In genomic region chrX:8493473-8493872, dm6 we compare ENCODE assay signal across 1 fruit fly cellular context.
A peak's percentile ranks its signal among the peaks of the same experiment; 100 is the strongest.
TF ChIP-seq lines count a peak whose summit lies in the region.

No protein-coding gene starts in this region.

TF ChIP-seq in whole organism, embryonic, 481 proteins besides CTCF, POLR2A, EP300 and RAD21 (continued from another document and continues in another):
- TF ChIP-seq tx (GFP tag; optimal IDR thresholded peaks at IDR 0.05; lab: Kevin White, UChicago) (no peak), CG4282 (GFP tag; optimal IDR thresholded peaks at IDR 0.05; lab: Kevin White, UChicago) (no peak), danr (GFP tag; IDR thresholded peaks at IDR 0.05; lab: Robert Waterston, UW) (peak; percentile 27; the same call in 1 of the 2 replicates), sens (GFP tag; lab: Kevin White, UChicago) (peak; percentile 65), Atf3 (GFP tag; optimal IDR thresholded peaks at IDR 0.05; lab: Kevin White, UChicago) (no peak), sd (tag; optimal IDR thresholded peaks at IDR 0.05; lab: Kevin White, UChicago) (no peak), CG12744 (GFP tag; optimal IDR thresholded peaks at IDR 0.05; lab: Kevin White, UChicago) (no peak), ttk (GFP tag; IDR thresholded peaks at IDR 0.05; lab: Robert Waterston, UW) (peak; percentile 43; the same call in 1 of the 2 replicates), Ets65A (GFP tag; lab: Kevin White, UChicago) (peak; percentile 71), Side (GFP tag; optimal IDR thresholded peaks at IDR 0.05; lab: Kevin White, UChicago) (no peak), row (GFP tag; IDR thresholded peaks at IDR 0.05; lab: Robert Waterston, UW) (peak; percentile 53; the same call in 2 of the 3 replicates), tll (GFP tag; optimal IDR thresholded peaks at IDR 0.05; lab: Kevin White, UChicago) (no peak), Chrac-16 (GFP tag; optimal IDR thresholded peaks at IDR 0.05; lab: Kevin White, UChicago) (no peak), CG30403 (GFP tag; optimal IDR thresholded peaks at IDR 0.05; lab: Kevin White, UChicago) (peak; percentile 4), Meics (GFP tag; optimal IDR thresholded peaks at IDR 0.05; lab: Kevin White, UChicago) (peak; percentile 58), lab (GFP tag; optimal IDR thresholded peaks at IDR 0.05; lab: Kevin White, UChicago) (peak; percentile 69), Sry-δ (GFP tag; optimal IDR thresholded peaks at IDR 0.05; lab: Kevin White, UChicago) (no peak), CG12391 (tag; optimal IDR thresholded peaks at IDR 0.05; lab: Kevin White, UChicago) (no peak), CG4404 (GFP tag; IDR thresholded peaks at IDR 0.05; lab: Robert Waterston, UW) (no peak), Ravus (GFP tag; IDR thresholded peaks at IDR 0.05; lab: Robert Waterston, UW) (no peak), Hand (GFP tag; optimal IDR thresholded peaks at IDR 0.05; lab: Kevin White, UChicago) (no peak), CG12299 (tag; optimal IDR thresholded peaks at IDR 0.05; lab: Kevin White, UChicago) (peak; percentile 43), HmgZ (tag; optimal IDR thresholded peaks at IDR 0.05; lab: Kevin White, UChicago) (peak; percentile 36), CG8281 (tag; optimal IDR thresholded peaks at IDR 0.05; lab: Kevin White, UChicago) (no peak), peb (GFP tag; IDR thresholded peaks at IDR 0.05; lab: Robert Waterston, UW) (no peak), rib (GFP tag; IDR thresholded peaks at IDR 0.05; lab: Robert Waterston, UW) (no peak), CG17361 (GFP tag; IDR thresholded peaks at IDR 0.05; lab: Robert Waterston, UW) (no peak), HHEX (GFP tag; optimal IDR thresholded peaks at IDR 0.05; lab: Kevin White, UChicago) (peak; percentile 20), HLH54F (GFP tag; optimal IDR thresholded peaks at IDR 0.05; lab: Kevin White, UChicago) (peak; percentile 58), HLH4C (GFP tag; IDR thresholded peaks at IDR 0.05; lab: Robert Waterston, UW; ENCODE audit: partially characterized antibody) (no peak), gce (GFP tag; IDR thresholded peaks at IDR 0.05; lab: Robert Waterston, UW) (peak; percentile 22; the same call in 1 of the 3 replicates), grau (tag; optimal IDR thresholded peaks at IDR 0.05; lab: Kevin White, UChicago) (peak; percentile 35), Hey (tag; optimal IDR thresholded peaks at IDR 0.05; lab: Kevin White, UChicago) (peak; percentile 48), CG4854 (GFP tag; optimal IDR thresholded peaks at IDR 0.05; lab: Kevin White, UChicago) (no peak), CG5953 (GFP tag; IDR thresholded peaks at IDR 0.05; lab: Robert Waterston, UW) (no peak), Hr51 (GFP tag; optimal IDR thresholded peaks at IDR 0.05; lab: Kevin White, UChicago) (peak in 1 of 2 experiments; percentile 48), gro (GFP tag; optimal IDR thresholded peaks at IDR 0.05; lab: Kevin White, UChicago) (peak; percentile 44), CG6791 (GFP tag; IDR thresholded peaks at IDR 0.05; lab: Robert Waterston, UW; ENCODE audit: partially characterized antibody) (no peak), cato (GFP tag; optimal IDR thresholded peaks at IDR 0.05; lab: Kevin White, UChicago; ENCODE audit: borderline replicate concordance) (no peak), Poxn (GFP tag; IDR thresholded peaks at IDR 0.05; lab: Robert Waterston, UW) (no peak), CG15479 (GFP tag; optimal IDR thresholded peaks at IDR 0.05; lab: Kevin White, UChicago) (no peak), Fer2 (tag; optimal IDR thresholded peaks at IDR 0.05; lab: Kevin White, UChicago) (no peak), Dek (tag; optimal IDR thresholded peaks at IDR 0.05; lab: Kevin White, UChicago) (peak; percentile 41), luna (GFP tag; optimal IDR thresholded peaks at IDR 0.05; lab: Kevin White, UChicago) (no peak), unc-4 (GFP tag; IDR thresholded peaks at IDR 0.05; lab: Robert Waterston, UW; ENCODE audit: partially characterized antibody) (no peak), bbx (GFP tag; IDR thresholded peaks at IDR 0.05; lab: Robert Waterston, UW; ENCODE audit: partially characterized antibody) (no peak), ken (GFP tag; IDR thresholded peaks at IDR 0.05; lab: Robert Waterston, UW) (no peak), HmgD (GFP tag; optimal IDR thresholded peaks at IDR 0.05; lab: Kevin White, UChicago) (no peak), CG6654 (GFP tag; optimal IDR thresholded peaks at IDR 0.05; lab: Kevin White, UChicago) (no peak), ase (GFP tag; IDR thresholded peaks at IDR 0.05; lab: Robert Waterston, UW) (no peak), scrt (GFP tag; optimal IDR thresholded peaks at IDR 0.05; lab: Kevin White, UChicago) (peak; percentile 35), psq (GFP tag; optimal IDR thresholded peaks at IDR 0.05; lab: Kevin White, UChicago) (no peak), Aef1 (GFP tag; IDR thresholded peaks at IDR 0.05; lab: Robert Waterston, UW) (no peak), wor (GFP tag; IDR thresholded peaks at IDR 0.05; lab: Robert Waterston, UW) (no peak), CG3995 (GFP tag; optimal IDR thresholded peaks at IDR 0.05; lab: Kevin White, UChicago) (no peak), pros (GFP tag; optimal IDR thresholded peaks at IDR 0.05; lab: Kevin White, UChicago) (no peak), da (GFP tag; optimal IDR thresholded peaks at IDR 0.05; lab: Kevin White, UChicago) (no peak), CG6683 (GFP tag; optimal IDR thresholded peaks at IDR 0.05; lab: Kevin White, UChicago) (no peak), zfh2 (GFP tag; optimal IDR thresholded peaks at IDR 0.05; lab: Kevin White, UChicago) (peak; percentile 32), Blimp-1 (GFP tag; optimal IDR thresholded peaks at IDR 0.05; lab: Kevin White, UChicago) (peak; percentile 2), bcd (GFP tag; optimal IDR thresholded peaks at IDR 0.05; lab: Kevin White, UChicago) (peak; percentile 14), CG3726 (GFP tag; IDR thresholded peaks at IDR 0.05; lab: Robert Waterston, UW) (no peak), CG13775 (GFP tag; optimal IDR thresholded peaks at IDR 0.05; lab: Kevin White, UChicago) (no peak), ara (GFP tag; IDR thresholded peaks at IDR 0.05; lab: Robert Waterston, UW) (peak; percentile 40; the same call in 1 of the 2 replicates), CG6765 (GFP tag; optimal IDR thresholded peaks at IDR 0.05; lab: Kevin White, UChicago) (no peak), CG1602 (GFP tag; optimal IDR thresholded peaks at IDR 0.05; lab: Kevin White, UChicago) (no peak), pho (GFP tag; optimal IDR thresholded peaks at IDR 0.05; lab: Kevin White, UChicago) (peak; percentile 51), BEAF-32 (GFP tag; optimal IDR thresholded peaks at IDR 0.05; lab: Kevin White, UChicago) (no peak), CG1792 (GFP tag; optimal IDR thresholded peaks at IDR 0.05; lab: Kevin White, UChicago) (no peak), Six4 (GFP tag; optimal IDR thresholded peaks at IDR 0.05; lab: Kevin White, UChicago) (no peak), CG12155 (GFP tag; optimal IDR thresholded peaks at IDR 0.05; lab: Kevin White, UChicago) (no peak), dmrt11E (tag; optimal IDR thresholded peaks at IDR 0.05; lab: Kevin White, UChicago) (no peak), CG32767 (GFP tag; IDR thresholded peaks at IDR 0.05; lab: Robert Waterston, UW) (peak; percentile 39; the same call in 1 of the 2 replicates), CG2129 (GFP tag; IDR thresholded peaks at IDR 0.05; lab: Robert Waterston, UW; ENCODE audit: partially characterized antibody) (no peak), gt (GFP tag; IDR thresholded peaks at IDR 0.05; lab: Robert Waterston, UW) (no peak), slbo (GFP tag; IDR thresholded peaks at IDR 0.05; lab: Robert Waterston, UW) (peak; percentile 69), ind (GFP tag; optimal IDR thresholded peaks at IDR 0.05; lab: Kevin White, UChicago) (peak; percentile 43), Lpt (GFP tag; optimal IDR thresholded peaks at IDR 0.05; lab: Kevin White, UChicago) (no peak), Dll (GFP tag; IDR thresholded peaks at IDR 0.05; lab: Robert Waterston, UW; ENCODE audit: partially characterized antibody) (no peak), jing (GFP tag; optimal IDR thresholded peaks at IDR 0.05; lab: Kevin White, UChicago) (no peak), CG3163 (GFP tag; optimal IDR thresholded peaks at IDR 0.05; lab: Kevin White, UChicago) (no peak), CG10543 (GFP tag; optimal IDR thresholded peaks at IDR 0.05; lab: Kevin White, UChicago) (no peak), gsb-n (tag; optimal IDR thresholded peaks at IDR 0.05; lab: Kevin White, UChicago) (no peak), so (GFP tag; IDR thresholded peaks at IDR 0.05; lab: Robert Waterston, UW) (peak; percentile 70), kah (GFP tag; optimal IDR thresholded peaks at IDR 0.05; lab: Kevin White, UChicago) (no peak), CG43689 (GFP tag; IDR thresholded peaks at IDR 0.05; lab: Robert Waterston, UW) (peak; percentile 31; the same call in 1 of the 2 replicates), Ptx1 (GFP tag; IDR thresholded peaks at IDR 0.05; lab: Robert Waterston, UW) (peak; percentile 52), gcm (GFP tag; optimal IDR thresholded peaks at IDR 0.05; lab: Kevin White, UChicago) (no peak), CG13287 (GFP tag; IDR thresholded peaks at IDR 0.05; lab: Robert Waterston, UW; ENCODE audit: partially characterized antibody) (no peak), gcm2 (GFP tag; optimal IDR thresholded peaks at IDR 0.05; lab: Kevin White, UChicago) (no peak), lola (GFP tag; optimal IDR thresholded peaks at IDR 0.05; lab: Kevin White, UChicago) (no peak), CG34224 (GFP tag; IDR thresholded peaks at IDR 0.05; lab: Robert Waterston, UW; ENCODE audit: partially characterized antibody) (no peak), CG4360 (GFP tag; IDR thresholded peaks at IDR 0.05; lab: Robert Waterston, UW) (no peak), Bdp1 (GFP tag; optimal IDR thresholded peaks at IDR 0.05; lab: Kevin White, UChicago) (no peak), Deaf1 (tag; optimal IDR thresholded peaks at IDR 0.05; lab: Kevin White, UChicago) (no peak), zen2 (GFP tag; IDR thresholded peaks at IDR 0.05; lab: Robert Waterston, UW; ENCODE audit: partially characterized antibody) (no peak), CG2889 (GFP tag; IDR thresholded peaks at IDR 0.05; lab: Robert Waterston, UW) (no peak), Rfx (GFP tag; IDR thresholded peaks at IDR 0.05; lab: Robert Waterston, UW) (peak; percentile 78), dan (GFP tag; IDR thresholded peaks at IDR 0.05; lab: Robert Waterston, UW) (no peak), Hr3 (GFP tag; optimal IDR thresholded peaks at IDR 0.05; lab: Kevin White, UChicago) (no peak), Jarid2 (GFP tag; optimal IDR thresholded peaks at IDR 0.05; lab: Kevin White, UChicago) (no peak), CG4707 (GFP tag; optimal IDR thresholded peaks at IDR 0.05; lab: Kevin White, UChicago) (no peak), grn (GFP tag; optimal IDR thresholded peaks at IDR 0.05; lab: Kevin White, UChicago) (no peak), Taf1 (GFP tag; IDR thresholded peaks at IDR 0.05; lab: Robert Waterston, UW) (no peak), CG14050 (GFP tag; IDR thresholded peaks at IDR 0.05; lab: Robert Waterston, UW) (peak; percentile 16; the same call in 1 of the 3 replicates), CG10654 (GFP tag; optimal IDR thresholded peaks at IDR 0.05; lab: Kevin White, UChicago) (no peak), gfzf (GFP tag; optimal IDR thresholded peaks at IDR 0.05; lab: Kevin White, UChicago) (no peak), CG13424 (tag; optimal IDR thresholded peaks at IDR 0.05; lab: Kevin White, UChicago) (peak; percentile 14), CG10274 (GFP tag; optimal IDR thresholded peaks at IDR 0.05; lab: Kevin White, UChicago) (no peak), ro (GFP tag; IDR thresholded peaks at IDR 0.05; lab: Robert Waterston, UW) (no peak), phol (tag; optimal IDR thresholded peaks at IDR 0.05; lab: Kevin White, UChicago) (no peak), nerfin-2 (GFP tag; IDR thresholded peaks at IDR 0.05; lab: Robert Waterston, UW; ENCODE audit: partially characterized antibody) (no peak), CG15514 (GFP tag; optimal IDR thresholded peaks at IDR 0.05; lab: Kevin White, UChicago) (peak; percentile 34), CrebB (tag; optimal IDR thresholded peaks at IDR 0.05; lab: Kevin White, UChicago) (no peak), Bgb (GFP tag; IDR thresholded peaks at IDR 0.05; lab: Robert Waterston, UW; ENCODE audit: partially characterized antibody) (no peak), nau (GFP tag; optimal IDR thresholded peaks at IDR 0.05; lab: Kevin White, UChicago) (peak; percentile 21), Xrp1 (GFP tag; IDR thresholded peaks at IDR 0.05; lab: Robert Waterston, UW) (0 out of 2 replicates have a peak, but pooled peaks have one; percentile 29), unpg (GFP tag; optimal IDR thresholded peaks at IDR 0.05; lab: Kevin White, UChicago) (peak; percentile 51), vfl (GFP tag; optimal IDR thresholded peaks at IDR 0.05; lab: Kevin White, UChicago) (no peak), CG12071 (GFP tag; optimal IDR thresholded peaks at IDR 0.05; lab: Kevin White, UChicago) (peak; percentile 51), NK7.1 (GFP tag; optimal IDR thresholded peaks at IDR 0.05; lab: Kevin White, UChicago) (peak; percentile 12), CG16863 (GFP tag; optimal IDR thresholded peaks at IDR 0.05; lab: Kevin White, UChicago) (peak; percentile 1), CG12942 (GFP tag; optimal IDR thresholded peaks at IDR 0.05; lab: Kevin White, UChicago) (no peak), crp (GFP tag; optimal IDR thresholded peaks at IDR 0.05; lab: Kevin White, UChicago) (no peak), CG17612 (GFP tag; IDR thresholded peaks at IDR 0.05; lab: Robert Waterston, UW) (0 out of 2 replicates have a peak, but pooled peaks have one; percentile 22), al (GFP tag; IDR thresholded peaks at IDR 0.05; lab: Robert Waterston, UW) (peak; percentile 29; the same call in 1 of the 2 replicates), CG14014 (GFP tag; IDR thresholded peaks at IDR 0.05; lab: Robert Waterston, UW) (peak; percentile 47; the same call in 1 of the 2 replicates), ato (GFP tag; IDR thresholded peaks at IDR 0.05; lab: Robert Waterston, UW; ENCODE audit: partially characterized antibody) (no peak), CG14965 (GFP tag; optimal IDR thresholded peaks at IDR 0.05; lab: Kevin White, UChicago; ENCODE audit: borderline replicate concordance) (no peak), CG3407 (GFP tag; optimal IDR thresholded peaks at IDR 0.05; lab: Kevin White, UChicago) (no peak), p53 (GFP tag; optimal IDR thresholded peaks at IDR 0.05; lab: Kevin White, UChicago) (no peak), Elba2 (GFP tag; optimal IDR thresholded peaks at IDR 0.05; lab: Kevin White, UChicago) (no peak), CG7839 (tag; optimal IDR thresholded peaks at IDR 0.05; lab: Kevin White, UChicago) (peak; percentile 68)
